Worm (Caenorhabditis elegans) whole organism, early embryonic: ENCODE data around the gene dod-6.

Experiments
- B0310.2 ChIP-seq: sonication (generic microtip); optimal IDR thresholded peaks from 2 replicates; lab custom pipeline; 2016; ENCODE audit warnings: mild to moderate bottlenecking, missing genetic modification characterization, missing compliant biosample characterization
- F13C5.2 ChIP-seq: sonication (generic microtip); optimal IDR thresholded peaks from 2 replicates; lab custom pipeline; 2017; ENCODE audit warnings: mild to moderate bottlenecking, missing genetic modification characterization, inconsistent platforms, missing compliant biosample characterization
- aly-1 ChIP-seq: sonication (generic microtip); optimal IDR thresholded peaks from 2 replicates; lab custom pipeline; 2016; ENCODE audit warnings: missing genetic modification characterization, missing compliant biosample characterization
- ama-1 ChIP-seq: fragments of 150-350 bp; optimal IDR thresholded peaks from 2 replicates; lab custom pipeline; 2014
- ceh-13 ChIP-seq: fragments of 200-800 bp; sonication (Bioruptor generic); optimal IDR thresholded peaks from 2 replicates; lab custom pipeline; 2018; ENCODE audit warnings: mild to moderate bottlenecking, missing genetic modification characterization, missing compliant biosample characterization
- ceh-36 ChIP-seq: sonication (generic microtip); optimal IDR thresholded peaks from 2 replicates; lab custom pipeline; 2016; ENCODE audit warnings: missing genetic modification characterization, inconsistent platforms, missing compliant biosample characterization
- ets-7 ChIP-seq: sonication (generic microtip); optimal IDR thresholded peaks from 2 replicates; lab custom pipeline; 2016; ENCODE audit warnings: missing genotype, missing genetic modification characterization, missing compliant biosample characterization
- flt-1 ChIP-seq: fragments of 200-800 bp; sonication (Bioruptor generic); IDR thresholded peaks from 2 replicates; pipeline ENCODE4 v1.3.6; 2022; ENCODE audit warnings: missing genetic modification characterization, missing compliant biosample characterization
- hmbx-1 ChIP-seq: sonication (generic microtip); optimal IDR thresholded peaks from 2 replicates; lab custom pipeline; 2016; ENCODE audit warnings: mild to moderate bottlenecking, missing genetic modification characterization, missing compliant biosample characterization
- hmg-4 ChIP-seq: fragments of 200-800 bp; sonication (Bioruptor generic); optimal IDR thresholded peaks from 2 replicates; lab custom pipeline; 2018; ENCODE audit warnings: mild to moderate bottlenecking, missing genetic modification characterization, missing compliant biosample characterization
- hnd-1 ChIP-seq: sonication (generic microtip); optimal IDR thresholded peaks from 2 replicates; lab custom pipeline; 2016; ENCODE audit warnings: missing genetic modification characterization, missing compliant biosample characterization
- pes-1 ChIP-seq: fragments of 200-800 bp; sonication (Bioruptor generic); IDR thresholded peaks from 2 replicates; pipeline ENCODE4 v1.3.6; 2022; ENCODE audit warnings: missing genetic modification reagents, missing genetic modification characterization, missing compliant biosample characterization
- scrt-1 ChIP-seq: fragments of 200-800 bp; sonication (Bioruptor generic); IDR thresholded peaks from 2 replicates; pipeline ENCODE4 v1.3.6; 2022; ENCODE audit warnings: missing genetic modification characterization, missing compliant biosample characterization
- sea-1 ChIP-seq: fragments of 200-800 bp; sonication (Bioruptor generic); conservative IDR thresholded peaks from 2 replicates; pipeline ENCODE4 v1.3.6; 2022; ENCODE audit warnings: missing genetic modification characterization, missing compliant biosample characterization
- tbx-37 ChIP-seq: fragments of 200-800 bp; sonication (Bioruptor generic); conservative IDR thresholded peaks from 2 replicates; pipeline ENCODE4 v1.3.6; 2022; ENCODE audit warnings: missing genetic modification reagents, missing genetic modification characterization, missing compliant biosample characterization
- tra-4 ChIP-seq: sonication (generic microtip); optimal IDR thresholded peaks from 2 replicates; lab custom pipeline; 2017; ENCODE audit warnings: missing genetic modification characterization, missing compliant biosample characterization

dod-6 gene

DNA sequence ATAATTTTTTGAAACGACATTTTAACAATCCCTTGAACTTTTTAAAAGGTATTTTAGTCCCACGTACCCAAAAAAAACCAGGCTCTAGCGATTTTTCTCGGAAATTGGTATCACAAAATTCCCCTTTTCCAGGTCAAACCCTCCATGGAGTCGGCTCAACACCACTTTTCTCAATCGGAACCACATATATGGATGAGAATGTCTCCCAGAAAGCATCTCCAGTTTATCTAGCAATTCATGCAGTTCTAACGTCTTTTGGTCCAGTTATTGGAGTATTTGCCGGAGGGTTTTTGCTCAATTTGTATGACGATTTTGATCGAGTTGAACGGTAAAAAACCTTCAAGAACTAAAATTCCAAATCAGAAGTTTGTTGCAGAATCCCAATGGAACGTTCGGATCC, 42.6 kb downstream of the dod-6 start:
- TF ChIP-seq ceh-13 (GFP tag; lab: Kevin White, UChicago) (no peak), sea-1 (GFP tag; lab: Robert Waterston, UW) (no peak), ets-7 (tag; lab: Kevin White, UChicago) (no peak), ceh-36 (tag; lab: Kevin White, UChicago) (no peak), F13C5.2 (tag; lab: Kevin White, UChicago) (no peak), ama-1 (lab: Kevin White, UChicago) (no peak), pes-1 (GFP tag; lab: Robert Waterston, UW) (no peak), B0310.2 (no peak), tbx-37 (no peak), hmg-4 (no peak), flt-1 (GFP tag; lab: Robert Waterston, UW) (no peak), hmbx-1 (tag; lab: Kevin White, UChicago) (no peak), hnd-1 (tag; lab: Kevin White, UChicago) (no peak), tra-4 (tag; lab: Kevin White, UChicago) (no peak), aly-1 (no peak)

- no peak for TF ChIP-seq flt-1 (GFP tag; lab: Robert Waterston, UW)
- TF ChIP-seq hmg-4, result no peak
- no peak for TF ChIP-seq scrt-1
- TF ChIP-seq tbx-37, result no peak
- TF ChIP-seq aly-1, result no peak
Measured at ce11 chrIII:10241332-10241829, 43.9 kb downstream of the dod-6 start.

ce11 chrIII:10244013-10244412, 46.5 kb downstream of the dod-6 start:
- no peak for TF ChIP-seq B0310.2
